Fruit fly (Drosophila melanogaster): ENCODE measurements around the gene holn1.

Gene holn1

DNA sequence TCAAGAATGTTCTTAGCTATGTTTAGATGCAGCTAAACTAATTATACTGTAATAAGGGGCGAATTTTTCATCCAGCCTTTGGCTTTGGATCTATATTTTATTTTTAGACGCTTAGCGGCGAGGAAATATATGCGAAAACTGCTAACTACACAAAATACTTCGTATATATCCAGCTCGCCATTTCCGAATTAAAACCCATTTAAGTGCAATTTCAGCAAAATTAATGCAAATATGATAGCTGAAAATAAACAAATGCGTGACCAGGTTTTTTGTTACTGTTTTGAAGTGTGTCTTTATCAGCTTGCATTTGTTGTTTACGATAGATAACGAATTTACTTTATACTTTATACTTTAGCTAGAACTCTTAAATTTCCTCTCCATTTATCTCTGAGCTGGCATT lies 40.8 kb upstream of the holn1 start:
- peak; percentile 96 for TF ChIP-seq tj (GFP tag; optimal IDR thresholded peaks at IDR 0.05)
- TF ChIP-seq Crg-1 (GFP tag; optimal IDR thresholded peaks at IDR 0.05), result no peak

DNA sequence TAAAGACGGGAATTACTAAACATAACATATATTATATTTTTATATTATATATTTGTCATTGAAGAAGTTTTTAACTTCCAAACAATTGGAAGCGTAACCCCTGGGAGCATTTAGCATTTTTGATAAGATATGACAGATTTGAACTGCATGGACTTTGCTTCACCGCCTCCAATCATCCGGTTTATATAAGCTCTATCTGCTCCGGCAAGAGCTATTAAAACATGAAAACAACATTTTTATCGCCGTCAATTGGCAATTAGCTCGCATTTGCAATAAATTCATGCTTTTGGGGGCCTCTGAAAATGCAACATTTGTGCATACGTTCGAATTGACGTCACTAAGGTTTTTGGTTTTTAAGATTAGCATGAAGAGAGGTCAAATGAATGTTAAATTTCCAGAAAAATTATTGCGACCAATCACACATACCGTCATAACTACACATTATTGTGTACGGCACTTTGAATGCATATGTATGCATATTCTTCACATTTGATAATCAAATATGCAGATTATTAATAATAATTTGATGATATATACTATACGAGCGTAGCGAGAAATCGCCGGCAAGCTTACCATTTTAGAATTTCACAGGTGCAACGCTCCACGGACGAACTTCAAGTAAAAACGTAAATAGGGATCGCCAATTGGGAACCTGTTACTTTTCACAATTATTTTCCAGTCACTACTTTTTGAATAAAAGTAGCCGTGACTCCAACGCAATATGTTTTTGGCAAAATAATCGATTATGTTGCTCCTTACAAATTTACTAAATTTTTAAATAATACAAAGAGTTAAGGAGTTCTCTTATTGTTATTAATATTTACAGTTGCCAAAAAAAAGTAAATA lies 39.9 kb upstream of the holn1 start, which contains the start of gene Mdh1:
Gene Mdh1 (minus strand): TSS at position 691 of the 846 bp plus-strand sequence.
- TF ChIP-seq CG11617 (GFP tag; optimal IDR thresholded peaks at IDR 0.05) (peak; percentile 5), cic (GFP tag; optimal IDR thresholded peaks at IDR 0.05) (no peak), Clk (GFP tag; optimal IDR thresholded peaks at IDR 0.05) (no peak), CG7045 (GFP tag; optimal IDR thresholded peaks at IDR 0.05) (no peak), CG33017 (tag; optimal IDR thresholded peaks at IDR 0.05) (peak; percentile 25), Mnt (GFP tag; optimal IDR thresholded peaks at IDR 0.05) (peak; percentile 28), kay (GFP tag; ENCODE audit: borderline replicate concordance) (peak; percentile 79), bab1 (GFP tag; optimal IDR thresholded peaks at IDR 0.05) (peak; percentile 32), Crg-1 (GFP tag; optimal IDR thresholded peaks at IDR 0.05) (no peak), CG12768 (GFP tag; optimal IDR thresholded peaks at IDR 0.05) (peak; percentile 19)

DNA sequence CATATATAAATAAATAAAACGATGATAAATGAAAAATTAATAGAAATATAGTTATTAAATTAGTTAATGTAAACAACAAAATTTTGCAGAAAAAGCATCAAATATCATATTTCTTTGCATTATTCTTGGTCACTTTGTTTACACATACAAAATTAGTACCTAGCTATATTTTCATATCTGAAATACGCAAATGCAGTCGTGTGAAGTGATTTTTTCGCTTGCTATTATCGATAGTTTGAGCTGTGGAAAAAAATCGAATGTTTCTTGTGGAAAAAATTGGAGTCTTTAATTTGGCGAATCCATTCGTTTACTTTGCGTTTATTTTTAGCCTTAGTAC lies 39.3 kb upstream of the holn1 start, which contains the start of gene Cnot4:
Gene Cnot4 (plus strand): TSS at position 229 of the 337 bp plus-strand sequence.
- no peak for TF ChIP-seq CG1620 (GFP tag; optimal IDR thresholded peaks at IDR 0.05)
- no peak for TF ChIP-seq pad (GFP tag; optimal IDR thresholded peaks at IDR 0.05)
- no peak for TF ChIP-seq CG7101 (tag; optimal IDR thresholded peaks at IDR 0.05)
- no peak for TF ChIP-seq cic (GFP tag; optimal IDR thresholded peaks at IDR 0.05)
- TF ChIP-seq Mnt (GFP tag; optimal IDR thresholded peaks at IDR 0.05), result no peak
- no peak for TF ChIP-seq CG14711 (tag; optimal IDR thresholded peaks at IDR 0.05)
- no peak for TF ChIP-seq kay (GFP tag; ENCODE audit: borderline replicate concordance)

DNA sequence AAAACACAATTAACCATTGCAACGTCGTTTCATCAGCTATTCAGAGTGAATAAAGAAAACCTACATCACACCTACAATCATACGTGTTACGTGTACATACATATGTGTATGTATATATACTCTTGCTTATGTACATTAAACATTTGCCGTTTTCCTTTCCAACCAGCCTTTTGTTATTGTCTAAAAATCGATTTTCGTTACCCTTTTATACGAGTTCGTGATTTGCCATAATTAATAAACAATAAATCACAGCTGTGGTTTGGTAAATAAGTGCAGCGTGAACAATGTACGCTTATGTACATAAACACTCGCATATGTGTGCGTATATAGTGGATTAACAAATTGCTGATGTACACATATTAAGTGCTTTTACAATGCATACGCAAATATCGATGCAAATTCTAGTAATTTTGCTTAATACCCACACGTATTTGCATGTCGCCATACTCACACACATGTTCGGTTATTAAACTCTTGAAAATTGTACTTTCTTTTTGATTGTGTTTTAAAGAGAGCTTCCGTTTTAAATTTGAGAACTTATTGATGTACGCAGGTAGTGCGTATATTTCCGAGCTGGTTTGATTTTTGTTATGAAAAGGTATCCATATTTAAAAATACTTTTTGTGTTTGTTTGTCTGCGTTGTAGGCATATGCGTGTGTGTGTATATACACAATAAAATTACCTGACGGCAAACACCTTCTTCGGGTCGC lies 38.8 kb upstream of the holn1 start:
- TF ChIP-seq CG1620 (GFP tag; optimal IDR thresholded peaks at IDR 0.05) (no peak), bab1 (GFP tag; optimal IDR thresholded peaks at IDR 0.05) (no peak), ovo (GFP tag; optimal IDR thresholded peaks at IDR 0.05) (no peak), Crg-1 (GFP tag; optimal IDR thresholded peaks at IDR 0.05) (no peak), CG11617 (GFP tag; optimal IDR thresholded peaks at IDR 0.05) (no peak), CG7101 (tag; optimal IDR thresholded peaks at IDR 0.05) (no peak), toe (GFP tag; optimal IDR thresholded peaks at IDR 0.05) (no peak), cnc (optimal IDR thresholded peaks at IDR 0.05) (no peak), tj (GFP tag; optimal IDR thresholded peaks at IDR 0.05) (peak; percentile 84), CG7045 (GFP tag; optimal IDR thresholded peaks at IDR 0.05) (no peak), cic (GFP tag; optimal IDR thresholded peaks at IDR 0.05) (peak; percentile 59), Mnt (GFP tag; optimal IDR thresholded peaks at IDR 0.05) (peak; percentile 65), kay (GFP tag; ENCODE audit: borderline replicate concordance) (peak; percentile 99), Hr96 (GFP tag; optimal IDR thresholded peaks at IDR 0.05) (no peak), CG12768 (GFP tag; optimal IDR thresholded peaks at IDR 0.05) (no peak), CG14711 (tag; optimal IDR thresholded peaks at IDR 0.05) (no peak), Clk (GFP tag; optimal IDR thresholded peaks at IDR 0.05) (no peak), CG5204 (GFP tag; optimal IDR thresholded peaks at IDR 0.05) (no peak), pad (GFP tag; optimal IDR thresholded peaks at IDR 0.05) (no peak), CG33017 (tag; optimal IDR thresholded peaks at IDR 0.05) (no peak)

DNA sequence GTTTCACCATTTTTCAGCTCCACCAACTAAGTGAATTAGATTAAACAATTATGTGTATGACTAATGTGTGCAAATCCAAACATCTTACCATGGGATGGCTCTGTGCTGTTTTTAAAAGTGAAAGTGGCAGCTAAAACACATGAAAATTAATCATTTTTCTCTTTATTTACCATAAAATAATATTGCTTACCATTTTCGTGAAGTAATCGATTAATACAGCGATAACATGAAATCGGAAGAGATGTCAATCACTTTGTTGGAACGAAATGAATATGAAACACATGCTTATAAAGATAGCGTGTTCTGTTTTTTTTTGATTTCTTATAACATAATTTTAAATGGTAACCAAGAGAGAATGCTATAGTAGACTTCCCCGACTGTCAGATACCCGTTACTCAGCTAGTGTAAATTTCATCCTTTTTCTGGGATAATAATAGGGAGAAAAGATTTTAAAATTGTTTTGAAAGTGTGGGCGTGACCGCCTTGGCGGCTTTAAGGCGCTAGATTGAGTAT lies 31.9 kb upstream of the holn1 start:
- TF ChIP-seq cic (GFP tag; optimal IDR thresholded peaks at IDR 0.05) (no peak), pad (GFP tag; optimal IDR thresholded peaks at IDR 0.05) (no peak), bab1 (GFP tag; optimal IDR thresholded peaks at IDR 0.05) (peak; percentile 39), CG33017 (tag; optimal IDR thresholded peaks at IDR 0.05) (no peak), CG11617 (GFP tag; optimal IDR thresholded peaks at IDR 0.05) (no peak), kay (GFP tag; ENCODE audit: borderline replicate concordance) (peak; percentile 86)

DNA sequence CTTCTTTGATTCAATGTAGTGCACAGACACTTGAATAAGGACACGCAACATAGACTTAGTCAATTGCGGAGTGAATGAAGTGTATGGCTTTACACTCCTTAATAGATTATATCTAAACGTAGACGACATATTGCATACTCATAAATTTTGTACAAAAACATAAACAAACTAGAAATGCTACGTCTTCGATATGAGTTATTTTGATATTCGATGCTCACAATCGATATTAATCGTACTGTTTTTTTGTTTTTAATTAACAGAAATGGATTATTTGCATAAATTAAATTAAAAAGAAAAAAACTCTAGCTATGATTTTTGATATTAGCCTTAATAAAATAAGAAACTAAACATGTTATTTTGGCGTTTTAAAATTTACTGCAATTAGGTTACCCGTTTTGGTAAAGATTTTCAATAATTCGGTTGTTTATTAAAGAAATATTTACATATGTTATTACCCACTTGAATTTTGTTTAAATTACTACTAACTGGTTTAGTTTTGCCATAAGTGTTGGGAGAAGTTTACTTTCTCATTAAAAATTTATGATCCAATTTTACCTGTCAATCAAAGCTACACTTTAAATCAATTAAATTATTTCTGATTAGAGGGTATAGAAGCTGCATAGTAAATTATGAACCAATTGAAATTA lies 30.7 kb upstream of the holn1 start, which contains the start of the genes CG17768, LSm-4 and Ir31a:
Gene CG17768 (minus strand): TSS at position 196 of the 647 bp plus-strand sequence.
Gene LSm-4 (minus strand): TSS at position 196 of the 647 bp plus-strand sequence.
Gene Ir31a (plus strand): TSS at position 558 of the 647 bp plus-strand sequence.
- TF ChIP-seq Hr96 (GFP tag; optimal IDR thresholded peaks at IDR 0.05), result no peak
- no peak for TF ChIP-seq pad (GFP tag; optimal IDR thresholded peaks at IDR 0.05)
- TF ChIP-seq CG7101 (tag; optimal IDR thresholded peaks at IDR 0.05), result no peak
- no peak for TF ChIP-seq toe (GFP tag; optimal IDR thresholded peaks at IDR 0.05)
- TF ChIP-seq Crg-1 (GFP tag; optimal IDR thresholded peaks at IDR 0.05), result no peak
- TF ChIP-seq cic (GFP tag; optimal IDR thresholded peaks at IDR 0.05), result no peak
- no peak for TF ChIP-seq CG33017 (tag; optimal IDR thresholded peaks at IDR 0.05)
- no peak for TF ChIP-seq ovo (GFP tag; optimal IDR thresholded peaks at IDR 0.05)
- no peak for TF ChIP-seq Mnt (GFP tag; optimal IDR thresholded peaks at IDR 0.05)
- no peak for TF ChIP-seq CG7045 (GFP tag; optimal IDR thresholded peaks at IDR 0.05)
- no peak for TF ChIP-seq tj (GFP tag; optimal IDR thresholded peaks at IDR 0.05)
- no peak for TF ChIP-seq kay (GFP tag; ENCODE audit: borderline replicate concordance)
- no peak for TF ChIP-seq cnc (optimal IDR thresholded peaks at IDR 0.05)
- no peak for TF ChIP-seq bab1 (GFP tag; optimal IDR thresholded peaks at IDR 0.05)
- TF ChIP-seq CG5204 (GFP tag; optimal IDR thresholded peaks at IDR 0.05), result no peak
- no peak for TF ChIP-seq CG11617 (GFP tag; optimal IDR thresholded peaks at IDR 0.05)

Data from whole organism, adult.